Worm (Caenorhabditis elegans) whole organism, young adult: Measurements from ENCODE around the gene srn-1.

Source experiments
- B0336.3 ChIP-seq: fragments of 200-800 bp; sonication (Bioruptor generic); IDR thresholded peaks from 2 replicates; pipeline ENCODE4 v1.3.6; 2022; ENCODE audit warnings: missing genetic modification characterization, missing compliant biosample characterization
- C06A6.2 ChIP-seq: fragments of 200-800 bp; sonication (Bioruptor generic); conservative IDR thresholded peaks from 2 replicates; pipeline ENCODE4 v1.3.6; 2022; ENCODE audit warnings: missing genetic modification characterization, missing compliant biosample characterization
- D2030.7 ChIP-seq: fragments of 200-800 bp; sonication (Bioruptor generic); IDR thresholded peaks from 2 replicates; pipeline ENCODE4 v1.3.6; 2022; ENCODE audit warnings: missing genetic modification reagents, missing genetic modification characterization, missing compliant biosample characterization
- F33H1.4 ChIP-seq: fragments of 200-800 bp; sonication (Bioruptor generic); IDR thresholded peaks from 2 replicates; pipeline ENCODE4 v1.3.6; 2022; ENCODE audit warnings: missing genetic modification reagents, missing genetic modification characterization, missing compliant biosample characterization
- F49E8.2 ChIP-seq: sonication (generic microtip); optimal IDR thresholded peaks from 3 replicates; lab custom pipeline; 2017; ENCODE audit warnings: missing genetic modification characterization, mild to moderate bottlenecking, missing compliant biosample characterization, antibody characterized with exemption, moderate library complexity; ENCODE audit not compliant: insufficient read depth
- K11D2.4 ChIP-seq: fragments of 200-800 bp; sonication (Bioruptor generic); IDR thresholded peaks from 2 replicates; pipeline ENCODE4 v1.3.6; 2022; ENCODE audit warnings: missing genetic modification reagents, missing genetic modification characterization, missing compliant biosample characterization
- Y67H2A.10 ChIP-seq: fragments of 200-800 bp; sonication (Bioruptor generic); conservative IDR thresholded peaks from 2 replicates; pipeline ENCODE4 v1.3.6; 2022; ENCODE audit warnings: missing genetic modification reagents, missing genetic modification characterization, missing compliant biosample characterization
- Y95B8A.8 ChIP-seq: fragments of 200-800 bp; sonication (Bioruptor generic); IDR thresholded peaks from 2 replicates; pipeline ENCODE4 v1.3.6; 2022; ENCODE audit warnings: missing genetic modification reagents, missing genetic modification characterization, missing compliant biosample characterization
- ZK185.1 ChIP-seq: sonication (generic microtip); optimal IDR thresholded peaks from 2 replicates; lab custom pipeline; 2016; ENCODE audit warnings: mild to moderate bottlenecking, missing genetic modification characterization, missing compliant biosample characterization; ENCODE audit not compliant: poor library complexity, severe bottlenecking
- ama-1 ChIP-seq, 3 experiments: fragments of 150-350 bp in 1 of 3; sonication (generic microtip) in 2 of 3; optimal IDR thresholded peaks; 2 replicates each; lab custom pipeline; 2014 to 2018; ENCODE audit warnings: missing biosample characterization in 2 of 3, missing genetic modification characterization in 2 of 3, missing genetic modification reagents in 2 of 3
- ceh-27 ChIP-seq: fragments of 200-800 bp; sonication (Bioruptor generic); optimal IDR thresholded peaks from 2 replicates; lab custom pipeline; 2018; ENCODE audit warnings: mild to moderate bottlenecking, missing genetic modification characterization, moderate library complexity, missing compliant biosample characterization
- ceh-40 ChIP-seq: fragments of 200-800 bp; sonication (Bioruptor generic); IDR thresholded peaks from 2 replicates; pipeline ENCODE4 v1.3.6; 2022; ENCODE audit warnings: missing genetic modification characterization, missing compliant biosample characterization
- chd-7 ChIP-seq: sonication (generic microtip); optimal IDR thresholded peaks from 2 replicates; lab custom pipeline; 2016; ENCODE audit warnings: mild to moderate bottlenecking, missing genetic modification characterization, moderate library complexity, missing compliant biosample characterization
- die-1 ChIP-seq: sonication (generic microtip); optimal IDR thresholded peaks from 2 replicates; lab custom pipeline; 2016; ENCODE audit warnings: missing genotype, mild to moderate bottlenecking, missing genetic modification characterization, missing compliant biosample characterization
- dpff-1 ChIP-seq: sonication (generic microtip); optimal IDR thresholded peaks from 2 replicates; lab custom pipeline; 2017; ENCODE audit warnings: mild to moderate bottlenecking, missing genetic modification characterization, missing compliant biosample characterization
- hlh-26 ChIP-seq: fragments of 200-800 bp; sonication (Bioruptor generic); conservative IDR thresholded peaks from 2 replicates; pipeline ENCODE4 v1.3.6; 2022; ENCODE audit warnings: missing genetic modification reagents, missing genetic modification characterization, missing compliant biosample characterization
- lag-1 ChIP-seq: fragments of 200-800 bp; sonication (Bioruptor generic); IDR thresholded peaks from 2 replicates; pipeline ENCODE4 v1.3.6; 2022; ENCODE audit warnings: missing genetic modification reagents, missing genetic modification characterization, missing compliant biosample characterization
- let-607 ChIP-seq, 2 experiments: fragments of 200-800 bp in 1 of 2; sonication (Bioruptor generic) in 1 of 2; sonication (generic microtip) in 1 of 2; optimal IDR thresholded peaks; 2 replicates each; lab custom pipeline; 2016 to 2018; ENCODE audit warnings: mild to moderate bottlenecking in 2 of 2, missing compliant biosample characterization in 2 of 2, missing genetic modification characterization in 2 of 2, moderate library complexity in 2 of 2, missing genotype in 1 of 2
- lin-26 ChIP-seq: fragments of 200-800 bp; sonication (Bioruptor generic); IDR thresholded peaks from 2 replicates; pipeline ENCODE4 v1.3.6; 2022; ENCODE audit warnings: missing genetic modification reagents, missing genetic modification characterization, missing compliant biosample characterization
- lin-40 ChIP-seq: sonication (generic microtip); optimal IDR thresholded peaks from 2 replicates; lab custom pipeline; 2016; ENCODE audit warnings: missing genetic modification characterization, mild to moderate bottlenecking, missing compliant biosample characterization, missing genotype, missing genetic modification reagents
- mcd-1 ChIP-seq: fragments of 200-800 bp; sonication (Bioruptor generic); IDR thresholded peaks from 2 replicates; pipeline ENCODE4 v1.3.6; 2022; ENCODE audit warnings: missing genetic modification reagents, missing genetic modification characterization, missing compliant biosample characterization
- nfya-2 ChIP-seq: fragments of 200-800 bp; sonication (Bioruptor generic); IDR thresholded peaks from 2 replicates; pipeline ENCODE4 v1.3.6; 2022; ENCODE audit warnings: missing genetic modification reagents, missing genetic modification characterization, missing compliant biosample characterization
- nhr-120 ChIP-seq: fragments of 200-800 bp; sonication (Bioruptor generic); IDR thresholded peaks from 2 replicates; pipeline ENCODE4 v1.3.6; 2022; ENCODE audit warnings: missing genetic modification characterization, missing compliant biosample characterization
- nhr-179 ChIP-seq: sonication (generic microtip); optimal IDR thresholded peaks from 2 replicates; lab custom pipeline; 2016; ENCODE audit warnings: mild to moderate bottlenecking, missing genetic modification characterization, missing compliant biosample characterization
- somi-1 ChIP-seq: fragments of 200-800 bp; sonication (Bioruptor generic); optimal IDR thresholded peaks from 2 replicates; lab custom pipeline; 2018; ENCODE audit warnings: mild to moderate bottlenecking, missing genetic modification characterization, missing compliant biosample characterization
- xnd-1 ChIP-seq: sonication (generic microtip); optimal IDR thresholded peaks from 2 replicates; lab custom pipeline; 2016; ENCODE audit warnings: missing genotype, missing genetic modification reagents, missing genetic modification characterization, missing compliant biosample characterization
- ztf-26 ChIP-seq: sonication (generic microtip); optimal IDR thresholded peaks from 2 replicates; lab custom pipeline; 2017; ENCODE audit warnings: missing genetic modification characterization, missing compliant biosample characterization

The srn-1 gene

DNA sequence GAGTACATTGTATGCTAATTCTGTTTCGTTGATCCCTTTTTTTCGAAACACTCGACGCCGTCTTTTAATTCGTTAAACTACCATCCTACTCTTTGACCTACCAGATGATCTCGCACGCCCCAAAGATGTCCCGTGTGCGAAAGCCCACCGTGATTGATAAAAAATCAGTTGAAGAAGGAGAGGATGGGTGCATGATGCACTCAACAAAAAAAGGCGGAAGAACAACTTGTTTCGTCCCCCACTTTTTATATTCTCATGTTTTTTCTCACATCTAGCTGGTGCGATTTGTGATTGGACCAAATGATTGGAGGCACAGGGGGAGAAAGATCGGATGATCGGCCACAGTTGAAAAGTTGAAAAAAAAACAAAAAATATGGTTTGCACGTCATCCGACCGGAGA lies 47.9 kb downstream of the srn-1 start:
- no peak for TF ChIP-seq F33H1.4 (GFP tag; lab: Robert Waterston, UW)
- peak; percentile 75; the same call in 1 of the 2 replicates for TF ChIP-seq K11D2.4 (GFP tag; lab: Robert Waterston, UW)
- TF ChIP-seq mcd-1 (GFP tag; lab: Robert Waterston, UW), result no peak
- TF ChIP-seq ztf-26 (tag; lab: Kevin White, UChicago), result peak; percentile 60
- no peak for TF ChIP-seq hlh-26 (GFP tag; lab: Robert Waterston, UW)
- TF ChIP-seq xnd-1 (tag; lab: Kevin White, UChicago), result no peak
- peak; percentile 69; the same call in 1 of the 2 replicates for TF ChIP-seq lin-26 (GFP tag; lab: Robert Waterston, UW)
- no peak for TF ChIP-seq Y67H2A.10
- no peak for TF ChIP-seq ceh-40 (GFP tag; lab: Robert Waterston, UW)
- peak; percentile 88 for TF ChIP-seq somi-1 (GFP tag; lab: Kevin White, UChicago)
- no peak for TF ChIP-seq nhr-120 (GFP tag; lab: Robert Waterston, UW)
- peak; percentile 23 for TF ChIP-seq die-1 (tag; lab: Kevin White, UChicago)
- TF ChIP-seq B0336.3 (GFP tag; lab: Robert Waterston, UW), result no peak
- TF ChIP-seq nfya-2 (GFP tag; lab: Robert Waterston, UW), result no peak
- peak; percentile 15 for TF ChIP-seq chd-7 (tag; lab: Kevin White, UChicago)
- peak; percentile 55 for TF ChIP-seq lin-40 (tag; lab: Kevin White, UChicago)
- TF ChIP-seq lag-1 (GFP tag; lab: Robert Waterston, UW), result no peak
- TF ChIP-seq dpff-1 (tag; lab: Kevin White, UChicago), result no peak
- peak; percentile 74 for TF ChIP-seq C06A6.2 (GFP tag; lab: Robert Waterston, UW)

DNA sequence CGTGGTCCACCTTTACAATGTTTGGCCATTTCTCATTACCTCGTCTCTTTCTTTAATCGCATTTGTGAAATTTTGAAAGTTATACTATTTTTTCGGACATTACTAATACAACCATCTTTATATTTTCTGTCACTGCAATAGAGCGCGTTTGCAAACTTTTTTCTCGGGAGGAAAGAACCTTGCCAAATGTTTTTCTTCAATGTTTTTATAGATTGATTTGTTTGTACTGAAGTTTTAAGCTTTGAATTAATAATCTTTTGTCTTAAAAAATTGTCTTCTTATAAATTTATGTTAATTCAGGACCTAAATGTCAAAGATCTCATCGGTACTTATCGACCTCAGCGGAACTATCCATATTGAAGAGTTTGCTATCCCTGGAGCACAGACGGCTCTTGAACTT lies 51.4 kb downstream of the srn-1 start, which contains the start of gene K08B12.3:
Gene K08B12.3, plus strand, starts transcription at position 301 of the 400 bp plus-strand sequence.
- TF ChIP-seq let-607 (tag; optimal IDR thresholded peaks at IDR 0.05; lab: Kevin White, UChicago), result no peak
- TF ChIP-seq Y95B8A.8, result no peak
- TF ChIP-seq ZK185.1 (tag; lab: Kevin White, UChicago), result no peak
- no peak for TF ChIP-seq D2030.7 (GFP tag; lab: Robert Waterston, UW)
- no peak for TF ChIP-seq F49E8.2 (tag; lab: Kevin White, UChicago)
- no peak for TF ChIP-seq ceh-27
- no peak for TF ChIP-seq nhr-179 (tag; lab: Kevin White, UChicago)
- no peak for TF ChIP-seq ama-1 (optimal IDR thresholded peaks at IDR 0.05; lab: Kevin White, UChicago)
- TF ChIP-seq ama-1 (GFP tag; optimal IDR thresholded peaks at IDR 0.05; lab: Kevin White, UChicago), result no peak
